Worm (Caenorhabditis elegans) whole organism, L1 larva: ENCODE measurements around the gene oac-4.

Source experiments
- C16A3.4 ChIP-seq: fragments of 150-350 bp; optimal IDR thresholded peaks from 2 replicates; lab custom pipeline; 2014; ENCODE audit warnings: missing biosample characterization, missing genetic modification characterization
- aha-1 ChIP-seq: fragments of 150-350 bp; optimal IDR thresholded peaks from 2 replicates; lab custom pipeline; 2014; ENCODE audit warnings: missing biosample characterization, missing genetic modification characterization
- alr-1 ChIP-seq: fragments of 200-800 bp; sonication (Bioruptor generic); optimal IDR thresholded peaks from 2 replicates; lab custom pipeline; 2018; ENCODE audit warnings: borderline replicate concordance, mild to moderate bottlenecking, missing genetic modification characterization, missing compliant biosample characterization
- aly-2 ChIP-seq: fragments of 150-350 bp; optimal IDR thresholded peaks from 2 replicates; lab custom pipeline; 2014; ENCODE audit warnings: missing biosample characterization, missing genetic modification characterization
- ama-1 ChIP-seq: fragments of 150-350 bp; optimal IDR thresholded peaks from 2 replicates; lab custom pipeline; 2014
- blmp-1 ChIP-seq: fragments of 150-350 bp; optimal IDR thresholded peaks from 2 replicates; lab custom pipeline; 2014; ENCODE audit warnings: missing biosample characterization, missing genetic modification characterization
- ceh-63 ChIP-seq: fragments of 200-800 bp; sonication (Bioruptor generic); optimal IDR thresholded peaks from 2 replicates; lab custom pipeline; 2018; ENCODE audit warnings: mild to moderate bottlenecking, missing genetic modification characterization, missing compliant biosample characterization
- ceh-82 ChIP-seq, 3 experiments: fragments of 150-350 bp in 1 of 3; sonication (generic microtip) in 2 of 3; optimal IDR thresholded peaks; 2 replicates each; lab custom pipeline; 2014 to 2017; ENCODE audit warnings: missing biosample characterization in 3 of 3, missing genetic modification characterization in 3 of 3
- ceh-90 ChIP-seq: sonication (generic microtip); optimal IDR thresholded peaks from 2 replicates; lab custom pipeline; 2016; ENCODE audit warnings: missing genetic modification characterization, missing compliant biosample characterization
- dpl-1 ChIP-seq, 3 experiments: fragments of 150-350 bp in 2 of 3; sonication (generic microtip) in 1 of 3; optimal IDR thresholded peaks; 2 replicates each; lab custom pipeline; 2014 to 2017; ENCODE audit warnings: missing biosample characterization in 3 of 3, missing genetic modification characterization in 3 of 3, missing genetic modification reagents in 3 of 3
- dsc-1 ChIP-seq: sonication (generic microtip); optimal IDR thresholded peaks from 2 replicates; lab custom pipeline; 2016; ENCODE audit warnings: mild to moderate bottlenecking, missing genetic modification characterization, missing compliant biosample characterization
- efl-3 ChIP-seq: fragments of 200-800 bp; sonication (Bioruptor generic); optimal IDR thresholded peaks from 2 replicates; lab custom pipeline; 2018; ENCODE audit warnings: mild to moderate bottlenecking, missing genetic modification characterization, missing compliant biosample characterization
- egl-27 ChIP-seq, 2 experiments: fragments of 150-350 bp in 1 of 2; sonication (generic microtip); optimal IDR thresholded peaks; 3 replicates each; lab custom pipeline; 2017 to 2018; ENCODE audit warnings: missing biosample characterization in 2 of 2, missing genetic modification characterization in 2 of 2, missing genetic modification reagents in 2 of 2
- elt-2 ChIP-seq: sonication (generic microtip); optimal IDR thresholded peaks from 2 replicates; lab custom pipeline; 2016; ENCODE audit warnings: missing genetic modification characterization, mild to moderate bottlenecking, inconsistent platforms, missing compliant biosample characterization, missing genetic modification reagents
- fkh-10 ChIP-seq: sonication (generic microtip); optimal IDR thresholded peaks from 2 replicates; lab custom pipeline; 2017; ENCODE audit warnings: missing biosample characterization, missing genetic modification reagents, missing genetic modification characterization
- fkh-4 ChIP-seq: sonication (generic microtip); optimal IDR thresholded peaks from 2 replicates; lab custom pipeline; 2016; ENCODE audit warnings: missing compliant biosample characterization, missing genetic modification characterization, borderline replicate concordance
- hlh-17 ChIP-seq: fragments of 200-800 bp; sonication (Bioruptor generic); optimal IDR thresholded peaks from 2 replicates; lab custom pipeline; 2018; ENCODE audit warnings: missing genetic modification characterization, mild to moderate bottlenecking, missing compliant biosample characterization, moderate library complexity, borderline replicate concordance
- hpl-2 ChIP-seq: fragments of 150-350 bp; optimal IDR thresholded peaks from 2 replicates; lab custom pipeline; 2014; ENCODE audit warnings: missing biosample characterization, missing genetic modification reagents, missing genetic modification characterization
- irx-1 ChIP-seq: sonication (generic microtip); optimal IDR thresholded peaks from 2 replicates; lab custom pipeline; 2016; ENCODE audit warnings: missing genetic modification characterization, missing compliant biosample characterization
- isw-1 ChIP-seq: fragments of 200-800 bp; sonication (Bioruptor generic); IDR thresholded peaks from 2 replicates; pipeline ENCODE4 v1.3.6; 2022; ENCODE audit warnings: missing genetic modification characterization, missing compliant biosample characterization
- jun-1 ChIP-seq: fragments of 150-350 bp; optimal IDR thresholded peaks from 2 replicates; lab custom pipeline; 2014; ENCODE audit warnings: missing biosample characterization, missing genetic modification reagents, missing genetic modification characterization
- lin-14 ChIP-seq: fragments of 200-800 bp; sonication (Bioruptor generic); optimal IDR thresholded peaks from 2 replicates; lab custom pipeline; 2018; ENCODE audit warnings: mild to moderate bottlenecking, missing genetic modification characterization, moderate library complexity, missing compliant biosample characterization
- lin-39 ChIP-seq: fragments of 150-350 bp; optimal IDR thresholded peaks from 2 replicates; lab custom pipeline; 2014; ENCODE audit warnings: missing biosample characterization, missing genetic modification reagents, missing genetic modification characterization
- lsy-2 ChIP-seq, 2 experiments: fragments of 150-350 bp; optimal IDR thresholded peaks; 2 replicates each; lab custom pipeline; 2014; ENCODE audit warnings: missing biosample characterization in 2 of 2, missing genetic modification characterization in 2 of 2
- mdl-1 ChIP-seq, 2 experiments: fragments of 150-350 bp; optimal IDR thresholded peaks; 2 replicates each; lab custom pipeline; 2014 to 2017; ENCODE audit warnings: missing biosample characterization in 2 of 2, missing genetic modification characterization in 2 of 2, inconsistent platforms in 1 of 2
- mef-2 ChIP-seq: fragments of 150-350 bp; optimal IDR thresholded peaks from 2 replicates; lab custom pipeline; 2014; ENCODE audit warnings: missing biosample characterization, missing genetic modification characterization
- nhr-11 ChIP-seq: fragments of 150-350 bp; optimal IDR thresholded peaks from 2 replicates; lab custom pipeline; 2014; ENCODE audit warnings: missing biosample characterization, missing genetic modification characterization
- nhr-12 ChIP-seq: sonication (generic microtip); optimal IDR thresholded peaks from 2 replicates; lab custom pipeline; 2017; ENCODE audit warnings: missing biosample characterization, missing genetic modification characterization
- nhr-237 ChIP-seq: fragments of 150-350 bp; optimal IDR thresholded peaks from 2 replicates; lab custom pipeline; 2014; ENCODE audit warnings: missing biosample characterization, missing genetic modification characterization
- nhr-28 ChIP-seq: fragments of 150-350 bp; optimal IDR thresholded peaks from 2 replicates; lab custom pipeline; 2014; ENCODE audit warnings: missing biosample characterization, missing genetic modification characterization
- nhr-84 ChIP-seq: sonication (generic microtip); optimal IDR thresholded peaks from 2 replicates; lab custom pipeline; 2017; ENCODE audit warnings: missing biosample characterization, missing genetic modification characterization
- nhr-90 ChIP-seq: sonication (generic microtip); optimal IDR thresholded peaks from 2 replicates; lab custom pipeline; 2016; ENCODE audit warnings: mild to moderate bottlenecking, missing genetic modification characterization, missing compliant biosample characterization; ENCODE audit not compliant: poor library complexity
- pax-3 ChIP-seq: fragments of 200-800 bp; sonication (Bioruptor generic); optimal IDR thresholded peaks from 2 replicates; lab custom pipeline; 2018; ENCODE audit warnings: mild to moderate bottlenecking, missing genetic modification characterization, moderate library complexity, missing compliant biosample characterization
- sptf-1 ChIP-seq: fragments of 150-350 bp; optimal IDR thresholded peaks from 2 replicates; lab custom pipeline; 2014; ENCODE audit warnings: missing biosample characterization, missing genetic modification characterization
- sup-37 ChIP-seq: fragments of 200-800 bp; sonication (Bioruptor generic); optimal IDR thresholded peaks from 2 replicates; lab custom pipeline; 2018; ENCODE audit warnings: mild to moderate bottlenecking, missing genetic modification characterization, missing compliant biosample characterization
- tbx-2 ChIP-seq: sonication (generic microtip); optimal IDR thresholded peaks from 2 replicates; lab custom pipeline; 2016; ENCODE audit warnings: missing genetic modification characterization, missing compliant biosample characterization
- unc-62 ChIP-seq: fragments of 150-350 bp; optimal IDR thresholded peaks from 2 replicates; lab custom pipeline; 2014; ENCODE audit warnings: missing biosample characterization, missing genetic modification reagents, missing genetic modification characterization
- unc-98 ChIP-seq: fragments of 200-800 bp; sonication (Bioruptor generic); IDR thresholded peaks from 2 replicates; pipeline ENCODE4 v1.3.6; 2022; ENCODE audit warnings: missing genetic modification characterization, missing compliant biosample characterization
- xbp-1 ChIP-seq: sonication (generic microtip); optimal IDR thresholded peaks from 2 replicates; lab custom pipeline; 2016; ENCODE audit warnings: missing genetic modification characterization, missing compliant biosample characterization
- zag-1 ChIP-seq: fragments of 150-350 bp; optimal IDR thresholded peaks from 2 replicates; lab custom pipeline; 2014; ENCODE audit warnings: missing biosample characterization, missing genetic modification characterization
- ztf-4 ChIP-seq: fragments of 150-350 bp; optimal IDR thresholded peaks from 2 replicates; lab custom pipeline; 2014; ENCODE audit warnings: missing biosample characterization, missing genetic modification characterization

Gene oac-4

ce11 chrII:3877127-3877526 is 41.3 kb upstream of the oac-4 start, which contains the start of gene nep-3:
nep-3 (minus strand) TSS chrII:3877227.
- TF ChIP-seq fkh-4 (no peak), tbx-2 (tag; lab: Kevin White, UChicago) (no peak), nhr-237 (tag; lab: Kevin White, UChicago) (no peak), ceh-90 (tag; lab: Kevin White, UChicago) (no peak), zag-1 (no peak), ceh-82 (tag; optimal IDR thresholded peaks at IDR 0.05; lab: Kevin White, UChicago) (no peak), sup-37 (no peak), xbp-1 (no peak), dpl-1 (GFP tag; optimal IDR thresholded peaks at IDR 0.05; lab: Kevin White, UChicago) (no peak), C16A3.4 (tag; lab: Kevin White, UChicago) (no peak), nhr-28 (no peak)

- TF ChIP-seq hlh-17 (no peak), xbp-1 (no peak), aha-1 (tag; lab: Kevin White, UChicago) (no peak), egl-27 (tag; optimal IDR thresholded peaks at IDR 0.05; lab: Kevin White, UChicago) (no peak), dsc-1 (tag; lab: Kevin White, UChicago) (no peak), irx-1 (tag; lab: Kevin White, UChicago) (no peak), lin-14 (no peak), mdl-1 (tag; optimal IDR thresholded peaks at IDR 0.05; lab: Kevin White, UChicago) (no peak), jun-1 (tag; lab: Kevin White, UChicago) (no peak), unc-98 (no peak), nhr-11 (tag; lab: Kevin White, UChicago) (no peak), ceh-82 (tag; optimal IDR thresholded peaks at IDR 0.05; lab: Kevin White, UChicago) (no peak), nhr-90 (tag; lab: Kevin White, UChicago) (no peak)
These were observed 33.8 kb upstream of the oac-4 start, which contains the start of gene oac-10 for ce11 chrII:3869601-3870000. oac-10 (plus strand) TSS chrII:3869901.

- TF ChIP-seq elt-2 (tag; lab: Kevin White, UChicago) (no peak), aly-2 (tag; lab: Kevin White, UChicago) (no peak), egl-27 (tag; optimal IDR thresholded peaks at IDR 0.05; lab: Kevin White, UChicago) (no peak), pax-3 (tag; lab: Kevin White, UChicago) (no peak), nhr-11 (tag; lab: Kevin White, UChicago) (no peak), irx-1 (tag; lab: Kevin White, UChicago) (no peak), aha-1 (tag; lab: Kevin White, UChicago) (no peak), mdl-1 (tag; optimal IDR thresholded peaks at IDR 0.05; lab: Kevin White, UChicago) (no peak), efl-3 (GFP tag; lab: Kevin White, UChicago) (no peak), nhr-12 (tag; lab: Kevin White, UChicago) (no peak), ceh-63 (GFP tag; lab: Kevin White, UChicago) (no peak), blmp-1 (tag; lab: Kevin White, UChicago) (no peak), fkh-10 (GFP tag; lab: Kevin White, UChicago) (no peak), sup-37 (no peak), ztf-4 (tag; lab: Kevin White, UChicago) (no peak), sptf-1 (tag; lab: Kevin White, UChicago) (no peak), hpl-2 (GFP tag; lab: Kevin White, UChicago) (no peak), hlh-17 (no peak)
These were observed 28.8 kb upstream of the oac-4 start, which contains the start of gene nhr-261 for ce11 chrII:3864652-3865051. nhr-261 (minus strand) TSS chrII:3864752.

ce11 chrII:3862053-3862452 is 26.2 kb upstream of the oac-4 start:
- no peak for TF ChIP-seq lin-39 (tag; lab: Kevin White, UChicago)
- TF ChIP-seq nhr-84 (tag; lab: Kevin White, UChicago) = no peak
- TF ChIP-seq isw-1 = no peak
- no peak for TF ChIP-seq unc-62 (GFP tag; lab: Kevin White, UChicago)
- TF ChIP-seq mef-2 = no peak
- TF ChIP-seq alr-1 (tag; lab: Kevin White, UChicago) = no peak
- no peak for TF ChIP-seq hpl-2 (GFP tag; lab: Kevin White, UChicago)
- no peak for TF ChIP-seq irx-1 (tag; lab: Kevin White, UChicago)
- TF ChIP-seq mdl-1 (tag; optimal IDR thresholded peaks at IDR 0.05; lab: Kevin White, UChicago) = no peak
- no peak for TF ChIP-seq lsy-2 (tag; optimal IDR thresholded peaks at IDR 0.05; lab: Kevin White, UChicago)
- TF ChIP-seq ama-1 (lab: Kevin White, UChicago) = no peak
